Fruit fly (Drosophila melanogaster) whole organism, embryonic: ENCODE results near the gene Z600.
A peak's percentile ranks its signal among the peaks of the same experiment; 100 is the strongest.

Experiments used
- Ada2b ChIP-seq: fragments of 200-800 bp; sonication (Bioruptor generic); IDR thresholded peaks from 2 replicates; pipeline ENCODE4 v1.3.6; 2022; ENCODE audit warnings: missing biosample characterization, missing genetic modification characterization
- CG1024 ChIP-seq: fragments of 200-800 bp; sonication (Bioruptor generic); IDR thresholded peaks from 2 replicates; pipeline ENCODE4 v1.3.6; 2022; ENCODE audit warnings: missing biosample characterization, missing genetic modification characterization
- CG10321 ChIP-seq: fragments of 200-800 bp; sonication (Bioruptor generic); IDR thresholded peaks from 2 replicates; pipeline ENCODE4 v1.3.6; 2022; ENCODE audit warnings: missing biosample characterization, missing genetic modification characterization
- CG12744 ChIP-seq: fragments of 200-800 bp; sonication (Bioruptor generic); optimal IDR thresholded peaks from 2 replicates; lab custom pipeline; 2016; ENCODE audit warnings: missing biosample characterization, missing genetic modification characterization
- CG12942 ChIP-seq: fragments of 200-800 bp; sonication (Bioruptor generic); optimal IDR thresholded peaks from 3 replicates; lab custom pipeline; 2016; ENCODE audit warnings: missing biosample characterization, missing genetic modification characterization
- CG14441 ChIP-seq: fragments of 200-800 bp; sonication (Bioruptor generic); IDR thresholded peaks from 2 replicates; pipeline ENCODE4 v1.3.6; 2022; ENCODE audit warnings: missing biosample characterization, missing genetic modification characterization
- CG1529 ChIP-seq: fragments of 200-800 bp; sonication (Bioruptor generic); optimal IDR thresholded peaks from 3 replicates; lab custom pipeline; 2018; ENCODE audit warnings: missing biosample characterization, missing genetic modification characterization
- CG17186 ChIP-seq: fragments of 200-800 bp; sonication (Bioruptor generic); optimal IDR thresholded peaks from 3 replicates; lab custom pipeline; 2017; ENCODE audit warnings: missing biosample characterization, missing genetic modification reagents, missing genetic modification characterization
- CG17328 ChIP-seq: fragments of 200-800 bp; sonication (Bioruptor generic); IDR thresholded peaks from 2 replicates; pipeline ENCODE4 v1.3.6; 2022; ENCODE audit warnings: missing biosample characterization, missing genetic modification characterization
- CG18476 ChIP-seq: fragments of 200-800 bp; sonication (Bioruptor generic); optimal IDR thresholded peaks from 2 replicates; lab custom pipeline; 2016; ENCODE audit warnings: missing biosample characterization, mild to moderate bottlenecking, missing genetic modification characterization
- CG32532 ChIP-seq: fragments of 200-800 bp; sonication (Bioruptor generic); IDR thresholded peaks from 2 replicates; pipeline ENCODE4 v1.3.6; 2022; ENCODE audit warnings: missing biosample characterization, missing genetic modification characterization
- CG4707 ChIP-seq: fragments of 200-800 bp; sonication (Bioruptor generic); optimal IDR thresholded peaks from 2 replicates; lab custom pipeline; 2018; ENCODE audit warnings: missing biosample characterization, mild to moderate bottlenecking, missing genetic modification characterization, moderate library complexity
- CG4854 ChIP-seq: fragments of 200-800 bp; sonication (Bioruptor generic); optimal IDR thresholded peaks from 2 replicates; lab custom pipeline; 2016; ENCODE audit warnings: missing biosample characterization, missing genetic modification characterization, inconsistent platforms
- CG5180 ChIP-seq: fragments of 200-800 bp; sonication (Bioruptor generic); optimal IDR thresholded peaks from 3 replicates; lab custom pipeline; 2017; ENCODE audit warnings: missing biosample characterization, missing genetic modification characterization, mild to moderate bottlenecking, moderate library complexity, missing genetic modification reagents
- CG6254 ChIP-seq: fragments of 200-800 bp; sonication (Bioruptor generic); optimal IDR thresholded peaks from 3 replicates; lab custom pipeline; 2017; ENCODE audit warnings: mild to moderate bottlenecking, missing biosample characterization, missing genetic modification reagents, missing genetic modification characterization
- CG6765 ChIP-seq: fragments of 200-800 bp; sonication (Bioruptor generic); optimal IDR thresholded peaks from 3 replicates; lab custom pipeline; 2017; ENCODE audit warnings: missing biosample characterization, mild to moderate bottlenecking, missing genetic modification characterization
- CG6791 ChIP-seq: fragments of 200-800 bp; sonication (Bioruptor generic); IDR thresholded peaks from 3 replicates; pipeline ENCODE4 v1.3.6; 2022; ENCODE audit warnings: missing biosample characterization, missing genetic modification characterization; ENCODE audit not compliant: partially characterized antibody
- CG7556 ChIP-seq: fragments of 200-800 bp; sonication (Bioruptor generic); optimal IDR thresholded peaks from 2 replicates; lab custom pipeline; 2017; ENCODE audit warnings: missing biosample characterization, mild to moderate bottlenecking, missing genetic modification characterization
- CG8281 ChIP-seq: fragments of 200-800 bp; sonication (Bioruptor generic); optimal IDR thresholded peaks from 2 replicates; lab custom pipeline; 2018; ENCODE audit warnings: missing biosample characterization, mild to moderate bottlenecking, missing genetic modification characterization, moderate library complexity
- CG8924 ChIP-seq: fragments of 200-800 bp; optimal IDR thresholded peaks from 3 replicates; lab custom pipeline; 2019; ENCODE audit warnings: missing biosample characterization, mild to moderate bottlenecking, missing genetic modification characterization, moderate library complexity
- CG9817 ChIP-seq: fragments of 200-800 bp; sonication (Bioruptor generic); optimal IDR thresholded peaks from 2 replicates; lab custom pipeline; 2018; ENCODE audit warnings: missing biosample characterization, mild to moderate bottlenecking, missing genetic modification characterization, moderate library complexity
- CG9876 ChIP-seq: fragments of 200-800 bp; sonication (Bioruptor generic); optimal IDR thresholded peaks from 2 replicates; lab custom pipeline; 2016; ENCODE audit warnings: missing biosample characterization, missing genetic modification characterization
- CG9932 ChIP-seq: fragments of 200-800 bp; sonication (Bioruptor generic); IDR thresholded peaks from 2 replicates; pipeline ENCODE4 v1.3.6; 2022; ENCODE audit warnings: missing biosample characterization, missing genetic modification characterization
- CkIIα-i1 ChIP-seq: fragments of 200-800 bp; sonication (Bioruptor generic); IDR thresholded peaks from 2 replicates; pipeline ENCODE4 v1.3.6; 2022; ENCODE audit warnings: missing biosample characterization, missing genetic modification characterization
- D19A ChIP-seq: fragments of 200-800 bp; optimal IDR thresholded peaks from 3 replicates; lab custom pipeline; 2019; ENCODE audit warnings: missing biosample characterization, mild to moderate bottlenecking, missing genetic modification characterization, moderate library complexity
- Deaf1 ChIP-seq: fragments of 200-800 bp; optimal IDR thresholded peaks from 3 replicates; lab custom pipeline; 2019; ENCODE audit warnings: missing biosample characterization, mild to moderate bottlenecking, missing genetic modification characterization, moderate library complexity
- Dip3 ChIP-seq: fragments of 200-800 bp; sonication (Bioruptor generic); optimal IDR thresholded peaks from 3 replicates; lab custom pipeline; 2016; ENCODE audit warnings: missing biosample characterization, missing genetic modification characterization
- Ets97D ChIP-seq: fragments of 200-800 bp; sonication (Bioruptor generic); optimal IDR thresholded peaks from 3 replicates; lab custom pipeline; 2016; ENCODE audit warnings: missing biosample characterization, missing genetic modification characterization
- Gug ChIP-seq: fragments of 200-800 bp; sonication (Bioruptor generic); IDR thresholded peaks from 4 replicates; pipeline ENCODE4 v1.3.6; 2022; ENCODE audit warnings: missing biosample characterization, missing genetic modification characterization
- Hand ChIP-seq: fragments of 200-800 bp; sonication (Bioruptor generic); optimal IDR thresholded peaks from 2 replicates; lab custom pipeline; 2017; ENCODE audit warnings: mild to moderate bottlenecking, missing biosample characterization, missing genetic modification reagents, missing genetic modification characterization
- Hmr ChIP-seq: fragments of 200-800 bp; sonication (Bioruptor generic); optimal IDR thresholded peaks from 3 replicates; lab custom pipeline; 2017; ENCODE audit warnings: mild to moderate bottlenecking, missing biosample characterization, missing genetic modification reagents, missing genetic modification characterization
- Lim3 ChIP-seq: fragments of 200-800 bp; sonication (Bioruptor generic); IDR thresholded peaks from 2 replicates; pipeline ENCODE4 v1.3.6; 2022; ENCODE audit warnings: missing biosample characterization, missing genetic modification characterization
- Meics ChIP-seq: fragments of 200-800 bp; sonication (Bioruptor generic); optimal IDR thresholded peaks from 2 replicates; lab custom pipeline; 2017; ENCODE audit warnings: missing biosample characterization, mild to moderate bottlenecking, missing genetic modification characterization
- NC2β ChIP-seq: fragments of 200-800 bp; sonication (Bioruptor generic); optimal IDR thresholded peaks from 2 replicates; lab custom pipeline; 2016; ENCODE audit warnings: missing biosample characterization, missing genetic modification characterization
- Rfx ChIP-seq: fragments of 200-800 bp; sonication (Bioruptor generic); IDR thresholded peaks from 2 replicates; pipeline ENCODE4 v1.3.6; 2022; ENCODE audit warnings: missing biosample characterization, missing genetic modification characterization
- Xbp1 ChIP-seq: fragments of 200-800 bp; sonication (Bioruptor generic); optimal IDR thresholded peaks from 3 replicates; lab custom pipeline; 2016; ENCODE audit warnings: missing biosample characterization, mild to moderate bottlenecking, missing genetic modification characterization
- ap ChIP-seq: fragments of 200-800 bp; sonication (Bioruptor generic); IDR thresholded peaks from 2 replicates; pipeline ENCODE4 v1.3.6; 2022; ENCODE audit warnings: missing biosample characterization, missing genetic modification characterization
- ara ChIP-seq: fragments of 200-800 bp; sonication (Bioruptor generic); IDR thresholded peaks from 2 replicates; pipeline ENCODE4 v1.3.6; 2022; ENCODE audit warnings: missing biosample characterization, missing genetic modification characterization
- br ChIP-seq: fragments of >200 bp; optimal IDR thresholded peaks from 2 replicates; lab custom pipeline; 2017
- danr ChIP-seq: fragments of 200-800 bp; sonication (Bioruptor generic); IDR thresholded peaks from 2 replicates; pipeline ENCODE4 v1.3.6; 2022; ENCODE audit warnings: missing biosample characterization, missing genetic modification characterization
- dimm ChIP-seq: fragments of 200-800 bp; sonication (Bioruptor generic); IDR thresholded peaks from 2 replicates; pipeline ENCODE4 v1.3.6; 2022; ENCODE audit warnings: missing biosample characterization, missing genetic modification characterization
- ham ChIP-seq: fragments of 200-800 bp; sonication (Bioruptor generic); IDR thresholded peaks from 2 replicates; pipeline ENCODE4 v1.3.6; 2022; ENCODE audit warnings: missing biosample characterization, missing genetic modification characterization
- her ChIP-seq: fragments of 200-800 bp; sonication (Bioruptor generic); optimal IDR thresholded peaks from 2 replicates; lab custom pipeline; 2016; ENCODE audit warnings: missing biosample characterization, missing genetic modification characterization
- nmo ChIP-seq: fragments of 200-800 bp; sonication (Bioruptor generic); optimal IDR thresholded peaks from 2 replicates; lab custom pipeline; 2018; ENCODE audit warnings: missing biosample characterization, mild to moderate bottlenecking, missing genetic modification characterization, moderate library complexity
- salm ChIP-seq: fragments of 200-800 bp; sonication (Bioruptor generic); optimal IDR thresholded peaks from 2 replicates; lab custom pipeline; 2018; ENCODE audit warnings: missing biosample characterization, mild to moderate bottlenecking, missing genetic modification characterization
- sens-2 ChIP-seq: fragments of 200-800 bp; sonication (Bioruptor generic); IDR thresholded peaks from 2 replicates; pipeline ENCODE4 v1.3.6; 2022; ENCODE audit warnings: missing biosample characterization, missing genetic modification characterization
- tll ChIP-seq, 2 experiments: fragments of 200-800 bp in 1 of 2; fragments of >200 bp in 1 of 2; sonication (Bioruptor generic) in 1 of 2; optimal IDR thresholded peaks; 2 replicates each; lab custom pipeline; 2017 to 2019; ENCODE audit warnings: missing biosample characterization in 2 of 2, missing genetic modification characterization in 2 of 2, mild to moderate bottlenecking in 1 of 2, moderate library complexity in 1 of 2
- unpg ChIP-seq: fragments of 200-800 bp; sonication (Bioruptor generic); optimal IDR thresholded peaks from 3 replicates; lab custom pipeline; 2018; ENCODE audit warnings: missing biosample characterization, mild to moderate bottlenecking, missing genetic modification characterization, moderate library complexity
- vnd ChIP-seq: fragments of 200-800 bp; sonication (Bioruptor generic); IDR thresholded peaks from 3 replicates; pipeline ENCODE4 v1.3.6; 2022; ENCODE audit warnings: missing biosample characterization, missing genetic modification characterization; ENCODE audit not compliant: partially characterized antibody
- zen2 ChIP-seq: fragments of 200-800 bp; sonication (Bioruptor generic); IDR thresholded peaks from 3 replicates; pipeline ENCODE4 v1.3.6; 2022; ENCODE audit warnings: missing biosample characterization, missing genetic modification characterization; ENCODE audit not compliant: partially characterized antibody

Z600 gene

dm6 chr3L:15537916-15538581, 29.2 kb downstream of the Z600 start (continued):
- TF ChIP-seq CG4707 (GFP tag; lab: Kevin White, UChicago) (no peak), ara (GFP tag; lab: Robert Waterston, UW) (peak; percentile 42; the same call in 1 of the 2 replicates), Meics (GFP tag; lab: Kevin White, UChicago) (peak; percentile 66), salm (tag; lab: Kevin White, UChicago) (no peak), CG12942 (peak; percentile 24), her (peak; percentile 4), ap (GFP tag; lab: Robert Waterston, UW) (no peak), CG9932 (GFP tag; lab: Robert Waterston, UW) (no peak), Ada2b (GFP tag; lab: Robert Waterston, UW) (peak; percentile 35), sens-2 (no peak), Hmr (GFP tag; lab: Kevin White, UChicago) (peak; percentile 73), CG5180 (peak; percentile 55), CG8281 (tag; lab: Kevin White, UChicago) (peak; percentile 49), Ets97D (GFP tag; lab: Kevin White, UChicago) (no peak), CG10321 (no peak), Rfx (GFP tag; lab: Robert Waterston, UW) (peak; percentile 59), br (lab: Kevin White, UChicago) (no peak), vnd (GFP tag; lab: Robert Waterston, UW) (no peak), CG17186 (GFP tag; lab: Kevin White, UChicago) (no peak), zen2 (no peak), CG9876 (GFP tag; lab: Kevin White, UChicago) (no peak), dimm (GFP tag; lab: Robert Waterston, UW) (no peak), ham (GFP tag; lab: Robert Waterston, UW) (no peak), CG9817 (peak; percentile 9), CG8924 (peak; percentile 77), NC2β (GFP tag; lab: Kevin White, UChicago) (no peak), Hand (GFP tag; lab: Kevin White, UChicago) (peak; percentile 5), Gug (GFP tag; lab: Robert Waterston, UW) (0 out of 4 replicates have a peak, but pooled peaks have one; percentile 14), CG6765 (GFP tag; lab: Kevin White, UChicago) (no peak), CG14441 (GFP tag; lab: Robert Waterston, UW) (0 out of 2 replicates have a peak, but pooled peaks have one; percentile 41), Dip3 (GFP tag; lab: Kevin White, UChicago) (peak; percentile 35), unpg (peak; percentile 75), CG1529 (GFP tag; lab: Kevin White, UChicago) (peak; percentile 58), nmo (peak; percentile 88), CG7556 (peak; percentile 82), CG4854 (GFP tag; lab: Kevin White, UChicago) (no peak), CG6791 (GFP tag; lab: Robert Waterston, UW) (no peak), Lim3 (no peak), Deaf1 (tag; lab: Kevin White, UChicago) (peak; percentile 31), Xbp1 (GFP tag; lab: Kevin White, UChicago) (peak; percentile 63), CG1024 (GFP tag; lab: Robert Waterston, UW) (0 out of 2 replicates have a peak, but pooled peaks have one; percentile 17), CG12744 (GFP tag; lab: Kevin White, UChicago) (no peak), CG32532 (GFP tag; lab: Robert Waterston, UW) (no peak; the same call in 1 of the 2 replicates), CkIIα-i1 (GFP tag; lab: Robert Waterston, UW) (no peak), tll (GFP tag; optimal IDR thresholded peaks at IDR 0.05; lab: Kevin White, UChicago) (peak in 1 of 2 experiments; percentile 77), CG18476 (GFP tag; lab: Kevin White, UChicago) (peak; percentile 56), CG17328 (peak; percentile 39; the same call in 1 of the 2 replicates), CG6254 (GFP tag; lab: Kevin White, UChicago) (peak; percentile 60), danr (no peak), D19A (peak; percentile 58)
